Worm (Caenorhabditis elegans) whole organism, L2 larva: ENCODE results near the gene ZC21.10.
A peak's percentile ranks its signal among the peaks of the same experiment; 100 is the strongest.

Source experiments
- C34F6.9 ChIP-seq: fragments of 150-350 bp; optimal IDR thresholded peaks from 2 replicates; lab custom pipeline; 2014; ENCODE audit warnings: missing biosample characterization, missing genetic modification characterization
- F13H6.1 ChIP-seq: sonication (generic microtip); optimal IDR thresholded peaks from 2 replicates; lab custom pipeline; 2016; ENCODE audit warnings: missing genetic modification characterization, missing compliant biosample characterization
- R02D3.7 ChIP-seq: fragments of 150-350 bp; optimal IDR thresholded peaks from 2 replicates; lab custom pipeline; 2014; ENCODE audit warnings: missing biosample characterization, missing genetic modification characterization
- Y55F3AM.14 ChIP-seq: fragments of 200-800 bp; sonication (Bioruptor generic); optimal IDR thresholded peaks from 2 replicates; lab custom pipeline; 2018; ENCODE audit warnings: mild to moderate bottlenecking, missing genetic modification characterization, missing compliant biosample characterization
- ZK546.5 ChIP-seq: sonication (generic microtip); optimal IDR thresholded peaks from 2 replicates; lab custom pipeline; 2017; ENCODE audit warnings: missing biosample characterization, missing genetic modification characterization
- ama-1 ChIP-seq: fragments of 150-350 bp; optimal IDR thresholded peaks from 2 replicates; lab custom pipeline; 2018; ENCODE audit warnings: inconsistent platforms
- blmp-1 ChIP-seq: sonication (generic microtip); optimal IDR thresholded peaks from 2 replicates; lab custom pipeline; 2017; ENCODE audit warnings: missing genetic modification characterization, mild to moderate bottlenecking, missing compliant biosample characterization, antibody characterized with exemption, moderate library complexity; ENCODE audit not compliant: insufficient read depth
- ceh-16 ChIP-seq: fragments of 150-350 bp; optimal IDR thresholded peaks from 2 replicates; lab custom pipeline; 2014; ENCODE audit warnings: missing biosample characterization, missing genetic modification characterization
- ceh-82 ChIP-seq: fragments of 150-350 bp; optimal IDR thresholded peaks from 2 replicates; lab custom pipeline; 2014; ENCODE audit warnings: missing biosample characterization, missing genetic modification characterization
- crh-2 ChIP-seq: sonication (generic microtip); optimal IDR thresholded peaks from 2 replicates; lab custom pipeline; 2017; ENCODE audit warnings: missing biosample characterization, missing genetic modification characterization
- dmd-4 ChIP-seq: sonication (generic microtip); optimal IDR thresholded peaks from 2 replicates; lab custom pipeline; 2017; ENCODE audit warnings: missing biosample characterization, missing genetic modification characterization
- egl-27 ChIP-seq: sonication (generic microtip); optimal IDR thresholded peaks from 3 replicates; lab custom pipeline; 2017; ENCODE audit warnings: missing biosample characterization, missing genetic modification reagents, missing genetic modification characterization
- elt-1 ChIP-seq: fragments of 150-350 bp; optimal IDR thresholded peaks from 2 replicates; lab custom pipeline; 2014; ENCODE audit warnings: missing biosample characterization, missing genetic modification characterization
- fos-1 ChIP-seq: fragments of 150-350 bp; optimal IDR thresholded peaks from 2 replicates; lab custom pipeline; 2014; ENCODE audit warnings: missing biosample characterization, missing genetic modification characterization
- lin-11 ChIP-seq: fragments of 150-350 bp; sonication (generic microtip); optimal IDR thresholded peaks from 2 replicates; lab custom pipeline; 2014; ENCODE audit warnings: missing biosample characterization, missing genetic modification characterization, inconsistent platforms, mixed read lengths
- lin-13 ChIP-seq: fragments of 150-350 bp; optimal IDR thresholded peaks from 2 replicates; lab custom pipeline; 2014; ENCODE audit warnings: missing biosample characterization, missing genetic modification reagents, missing genetic modification characterization
- lin-39 ChIP-seq: fragments of 150-350 bp; optimal IDR thresholded peaks from 2 replicates; lab custom pipeline; 2014; ENCODE audit warnings: missing biosample characterization, missing genetic modification reagents, missing genetic modification characterization
- lsy-2 ChIP-seq, 2 experiments: fragments of 150-350 bp in 1 of 2; sonication (generic microtip) in 1 of 2; optimal IDR thresholded peaks; 2 replicates each; lab custom pipeline; 2014 to 2017; ENCODE audit warnings: missing biosample characterization in 2 of 2, missing genetic modification characterization in 2 of 2
- mab-5 ChIP-seq: fragments of 150-350 bp; optimal IDR thresholded peaks from 2 replicates; lab custom pipeline; 2014; ENCODE audit warnings: missing biosample characterization, missing genetic modification characterization
- mdl-1 ChIP-seq, 2 experiments: fragments of 150-350 bp in 1 of 2; sonication (generic microtip) in 1 of 2; optimal IDR thresholded peaks; 2 replicates each; lab custom pipeline; 2017; ENCODE audit warnings: missing biosample characterization in 2 of 2, missing genetic modification characterization in 2 of 2
- nhr-11 ChIP-seq: fragments of 150-350 bp; optimal IDR thresholded peaks from 2 replicates; lab custom pipeline; 2014; ENCODE audit warnings: missing biosample characterization, missing genetic modification characterization
- nhr-12 ChIP-seq: fragments of 150-350 bp; optimal IDR thresholded peaks from 2 replicates; lab custom pipeline; 2014; ENCODE audit warnings: missing biosample characterization, missing genetic modification characterization
- nhr-129 ChIP-seq: fragments of 150-350 bp; optimal IDR thresholded peaks from 2 replicates; lab custom pipeline; 2014; ENCODE audit warnings: missing biosample characterization, missing genetic modification characterization
- nhr-21 ChIP-seq: fragments of 150-350 bp; optimal IDR thresholded peaks from 2 replicates; lab custom pipeline; 2014; ENCODE audit warnings: missing biosample characterization, missing genetic modification characterization
- nhr-237 ChIP-seq: fragments of 150-350 bp; optimal IDR thresholded peaks from 2 replicates; lab custom pipeline; 2014; ENCODE audit warnings: missing biosample characterization, missing genetic modification characterization
- nhr-25 ChIP-seq: fragments of 150-350 bp; sonication (generic microtip); optimal IDR thresholded peaks from 3 replicates; lab custom pipeline; 2014; ENCODE audit warnings: missing biosample characterization, missing genetic modification characterization
- nhr-6 ChIP-seq: fragments of 150-350 bp; optimal IDR thresholded peaks from 2 replicates; lab custom pipeline; 2014; ENCODE audit warnings: missing biosample characterization, missing genetic modification characterization
- nhr-77 ChIP-seq: fragments of 150-350 bp; optimal IDR thresholded peaks from 2 replicates; lab custom pipeline; 2014; ENCODE audit warnings: missing biosample characterization, missing genetic modification characterization
- peb-1 ChIP-seq: fragments of 150-350 bp; optimal IDR thresholded peaks from 2 replicates; lab custom pipeline; 2014; ENCODE audit warnings: missing biosample characterization, missing genetic modification characterization
- skn-1 ChIP-seq: sonication (generic microtip); optimal IDR thresholded peaks from 2 replicates; lab custom pipeline; 2017; ENCODE audit warnings: missing biosample characterization, missing genetic modification characterization
- sma-3 ChIP-seq: sonication (generic microtip); optimal IDR thresholded peaks from 2 replicates; lab custom pipeline; 2016; ENCODE audit warnings: missing genetic modification reagents, missing genetic modification characterization, missing compliant biosample characterization
- unc-55 ChIP-seq: fragments of 150-350 bp; sonication (generic microtip); optimal IDR thresholded peaks from 3 replicates; lab custom pipeline; 2014; ENCODE audit warnings: missing biosample characterization, missing genetic modification reagents, missing genetic modification characterization
- unc-62 ChIP-seq: fragments of 150-350 bp; optimal IDR thresholded peaks from 2 replicates; lab custom pipeline; 2014; ENCODE audit warnings: missing biosample characterization, missing genetic modification reagents, missing genetic modification characterization
- zag-1 ChIP-seq: fragments of 150-350 bp; optimal IDR thresholded peaks from 2 replicates; lab custom pipeline; 2014; ENCODE audit warnings: missing biosample characterization, missing genetic modification characterization
- ztf-11 ChIP-seq: sonication (generic microtip); optimal IDR thresholded peaks from 2 replicates; lab custom pipeline; 2017; ENCODE audit warnings: missing biosample characterization, missing genetic modification characterization

Gene ZC21.10

DNA sequence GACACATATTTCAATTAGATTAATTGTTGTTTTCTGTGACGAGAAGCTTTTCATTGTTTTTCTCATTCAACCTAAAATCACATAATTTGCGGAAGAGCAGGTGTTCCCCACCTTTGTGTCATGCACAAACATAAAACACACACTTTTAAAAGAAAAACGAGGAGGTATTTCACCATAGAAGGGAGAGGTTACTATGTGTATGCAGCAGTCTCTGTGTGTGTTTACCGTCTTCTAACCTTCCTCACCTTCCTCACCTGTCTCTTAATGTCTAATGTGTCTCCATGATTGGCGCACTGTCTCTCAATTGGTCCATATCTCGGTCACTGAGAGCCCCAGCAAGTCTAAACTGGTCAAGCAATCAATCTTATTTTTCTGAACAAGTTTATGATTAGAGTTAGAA is 23.5 kb upstream of the ZC21.10 start:
- TF ChIP-seq ztf-11 (tag; lab: Kevin White, UChicago), result no peak
- TF ChIP-seq fos-1 (tag; lab: Kevin White, UChicago), result peak; percentile 26
- TF ChIP-seq, all 48 proteins: peak for 1

DNA sequence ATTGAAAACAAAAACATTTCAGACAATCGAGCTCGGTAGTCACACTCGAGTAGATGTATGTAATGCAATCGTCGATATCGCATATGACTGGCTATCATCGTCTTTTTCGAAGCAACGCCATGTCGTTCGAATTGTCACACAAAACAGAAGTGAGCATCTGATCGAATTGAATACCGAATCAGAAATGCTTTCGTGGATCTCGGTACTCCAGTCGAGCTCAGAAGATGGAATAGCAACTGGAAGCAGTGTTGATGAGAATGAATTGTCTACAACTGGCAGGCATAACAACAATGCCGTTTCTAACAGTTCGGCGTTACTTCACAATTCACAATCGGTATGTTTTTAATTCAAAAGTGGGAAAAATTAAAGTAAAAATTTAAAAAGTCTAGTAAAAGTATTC is 20.7 kb upstream of the ZC21.10 start:
- TF ChIP-seq nhr-21 (tag; lab: Kevin White, UChicago), result no peak
- no peak for TF ChIP-seq dmd-4 (tag; lab: Kevin White, UChicago)
- no peak for TF ChIP-seq zag-1 (tag; lab: Kevin White, UChicago)

DNA sequence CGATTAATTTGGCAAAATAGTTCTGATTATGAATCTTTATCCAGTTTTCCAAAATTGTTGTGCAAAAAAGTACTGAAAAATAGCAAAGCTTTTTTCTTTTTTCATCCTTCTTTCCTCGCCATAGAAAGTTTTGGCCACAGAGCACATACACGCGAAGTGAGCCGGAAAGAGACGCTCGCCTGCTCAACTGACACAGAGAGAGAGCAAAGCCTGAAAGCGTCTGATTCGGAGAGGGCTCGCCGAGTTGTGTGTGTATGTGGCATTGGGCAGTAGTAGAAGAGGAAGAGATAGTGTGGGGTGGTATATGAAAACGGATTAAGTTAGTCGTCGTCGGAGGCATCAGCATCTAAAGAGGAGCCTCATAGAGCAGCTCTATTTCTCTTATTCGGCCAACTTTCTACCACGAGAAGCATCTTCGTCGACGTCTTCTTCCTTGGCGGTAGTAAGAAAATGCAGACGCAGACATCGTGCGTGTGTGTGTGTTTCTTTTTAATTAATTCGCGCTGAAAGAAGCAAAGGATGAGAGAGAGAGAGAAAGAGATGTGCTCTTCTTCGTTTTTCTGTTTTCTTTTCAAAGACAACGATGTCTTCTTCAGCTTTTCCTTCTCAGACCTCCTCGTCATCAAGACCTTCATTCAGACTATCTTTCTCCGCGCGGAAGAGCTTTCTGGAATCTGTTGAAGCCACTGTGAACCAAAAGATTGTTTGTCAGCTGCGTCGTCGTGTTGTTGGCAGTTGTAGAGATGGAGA is 20.1 kb upstream of the ZC21.10 start:
- TF ChIP-seq lsy-2 (tag; optimal IDR thresholded peaks at IDR 0.05; lab: Kevin White, UChicago) (peak in 1 of 2 experiments; percentile 45), crh-2 (tag; lab: Kevin White, UChicago) (peak; percentile 31), C34F6.9 (peak; percentile 37), unc-55 (GFP tag; lab: Kevin White, UChicago) (peak; percentile 49), nhr-12 (no peak), ceh-16 (tag; lab: Kevin White, UChicago) (no peak), mdl-1 (tag; optimal IDR thresholded peaks at IDR 0.05; lab: Kevin White, UChicago) (peak in 1 of 2 experiments; percentile 69), nhr-129 (tag; lab: Kevin White, UChicago) (peak; percentile 45), dmd-4 (tag; lab: Kevin White, UChicago) (no peak), peb-1 (tag; lab: Kevin White, UChicago) (no peak)
- TF ChIP-seq, all 48 proteins: peak for 6

DNA sequence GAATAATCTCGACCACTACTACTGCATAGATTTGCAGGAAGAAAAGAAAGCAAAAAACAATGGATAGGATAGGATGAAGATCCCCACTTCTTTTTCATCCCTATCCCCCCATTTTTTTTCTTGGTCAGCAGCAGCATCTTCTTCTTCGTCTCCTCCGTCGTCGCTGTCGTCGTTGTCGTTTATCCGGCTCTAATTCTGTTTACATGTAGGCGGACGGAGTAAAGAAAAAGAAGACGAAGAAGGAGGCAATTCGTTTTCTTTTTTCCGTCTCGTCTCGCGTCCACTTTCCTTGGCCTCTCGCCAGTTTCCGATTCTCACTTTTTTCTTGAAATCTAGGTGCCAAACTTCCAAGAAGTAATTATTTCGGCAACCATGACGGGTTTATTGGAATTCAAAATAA is 18.2 kb upstream of the ZC21.10 start:
- TF ChIP-seq nhr-21 (tag; lab: Kevin White, UChicago), result no peak
- no peak for TF ChIP-seq nhr-11 (tag; lab: Kevin White, UChicago)
- TF ChIP-seq lin-11 (tag; lab: Kevin White, UChicago), result no peak
- no peak for TF ChIP-seq nhr-6
- no peak for TF ChIP-seq lin-39
- peak; percentile 20 for TF ChIP-seq nhr-129 (tag; lab: Kevin White, UChicago)
- no peak for TF ChIP-seq peb-1 (tag; lab: Kevin White, UChicago)
- peak in 1 of 2 experiments; percentile 3 for TF ChIP-seq lsy-2 (tag; optimal IDR thresholded peaks at IDR 0.05; lab: Kevin White, UChicago)
- TF ChIP-seq crh-2 (tag; lab: Kevin White, UChicago), result peak; percentile 24
- TF ChIP-seq lin-13 (GFP tag; lab: Kevin White, UChicago), result no peak
- no peak for TF ChIP-seq ceh-82 (tag; lab: Kevin White, UChicago)
- no peak for TF ChIP-seq mab-5 (tag; lab: Kevin White, UChicago)
- no peak for TF ChIP-seq nhr-237
- no peak for TF ChIP-seq unc-62
- TF ChIP-seq blmp-1 (tag; lab: Kevin White, UChicago), result no peak
- peak; percentile 6 for TF ChIP-seq unc-55 (GFP tag; lab: Kevin White, UChicago)
- no peak for TF ChIP-seq Y55F3AM.14 (GFP tag; lab: Kevin White, UChicago)
- no peak for TF ChIP-seq ZK546.5 (tag; lab: Kevin White, UChicago)
- TF ChIP-seq nhr-77 (tag; lab: Kevin White, UChicago), result no peak
- no peak for TF ChIP-seq R02D3.7
- no peak for TF ChIP-seq sma-3 (GFP tag; lab: Kevin White, UChicago)
- TF ChIP-seq mdl-1 (tag; optimal IDR thresholded peaks at IDR 0.05; lab: Kevin White, UChicago), result no peak
- TF ChIP-seq nhr-25 (tag; lab: Kevin White, UChicago), result no peak
- no peak for TF ChIP-seq nhr-12
- TF ChIP-seq skn-1 (tag; lab: Kevin White, UChicago), result no peak
- TF ChIP-seq F13H6.1 (tag; lab: Kevin White, UChicago), result peak; percentile 12
- TF ChIP-seq elt-1 (tag; lab: Kevin White, UChicago), result no peak
- no peak for TF ChIP-seq ama-1 (lab: Kevin White, UChicago)
- TF ChIP-seq zag-1 (tag; lab: Kevin White, UChicago), result no peak
- no peak for TF ChIP-seq egl-27 (tag; lab: Kevin White, UChicago)
